Fruit fly (Drosophila melanogaster) whole organism, prepupa: ENCODE results near the gene Serinc.

Source experiments
- Blimp-1 ChIP-seq: fragments of 200-800 bp; sonication (Bioruptor generic); optimal IDR thresholded peaks from 3 replicates; lab custom pipeline; 2017; ENCODE audit warnings: missing biosample characterization, missing genetic modification characterization, mild to moderate bottlenecking, moderate library complexity, missing genetic modification reagents
- CG10631 ChIP-seq: fragments of 200-800 bp; sonication (Bioruptor generic); optimal IDR thresholded peaks from 2 replicates; lab custom pipeline; 2016; ENCODE audit warnings: missing biosample characterization, missing genetic modification characterization
- CG10669 ChIP-seq: fragments of 200-800 bp; sonication (Bioruptor generic); optimal IDR thresholded peaks from 3 replicates; lab custom pipeline; 2018; ENCODE audit warnings: missing biosample characterization, mild to moderate bottlenecking, missing genetic modification characterization, moderate library complexity
- CG11294 ChIP-seq: fragments of 200-800 bp; sonication (Bioruptor generic); IDR thresholded peaks from 2 replicates; pipeline ENCODE4 v1.3.6; 2022; ENCODE audit warnings: missing biosample characterization, missing genetic modification characterization
- CG11902 ChIP-seq: fragments of 200-800 bp; sonication (Bioruptor generic); optimal IDR thresholded peaks from 3 replicates; lab custom pipeline; 2016; ENCODE audit warnings: missing biosample characterization, missing genetic modification characterization
- CG15336 ChIP-seq: fragments of 200-800 bp; sonication (Bioruptor generic); IDR thresholded peaks from 2 replicates; pipeline ENCODE4 v1.3.6; 2022; ENCODE audit warnings: missing biosample characterization, missing genetic modification characterization
- CG1621 ChIP-seq: fragments of 200-800 bp; sonication (Bioruptor generic); optimal IDR thresholded peaks from 3 replicates; lab custom pipeline; 2018; ENCODE audit warnings: missing biosample characterization, mild to moderate bottlenecking, missing genetic modification characterization
- CG32006 ChIP-seq: fragments of 200-800 bp; sonication (Bioruptor generic); optimal IDR thresholded peaks from 3 replicates; lab custom pipeline; 2017; ENCODE audit warnings: missing biosample characterization, mild to moderate bottlenecking, missing genetic modification characterization
- CG3919 ChIP-seq: fragments of 200-800 bp; sonication (Bioruptor generic); optimal IDR thresholded peaks from 3 replicates; lab custom pipeline; 2016; ENCODE audit warnings: missing biosample characterization, missing genetic modification characterization
- CG6163 ChIP-seq: fragments of 200-800 bp; sonication (Bioruptor generic); IDR thresholded peaks from 3 replicates; pipeline ENCODE4 v1.3.6; 2022; ENCODE audit warnings: missing biosample characterization, missing genetic modification characterization
- CG6276 ChIP-seq: fragments of 200-800 bp; sonication (Bioruptor generic); optimal IDR thresholded peaks from 2 replicates; lab custom pipeline; 2017; ENCODE audit warnings: missing biosample characterization, mild to moderate bottlenecking, missing genetic modification characterization
- CG7368 ChIP-seq: fragments of 200-800 bp; sonication (Bioruptor generic); optimal IDR thresholded peaks from 3 replicates; lab custom pipeline; 2016; ENCODE audit warnings: missing biosample characterization, missing genetic modification characterization
- CG8119 ChIP-seq: fragments of 200-800 bp; sonication (Bioruptor generic); IDR thresholded peaks from 3 replicates; pipeline ENCODE4 v1.3.6; 2022; ENCODE audit warnings: missing biosample characterization, missing genetic modification characterization
- CG9139 ChIP-seq: fragments of 200-800 bp; sonication (Bioruptor generic); optimal IDR thresholded peaks from 3 replicates; lab custom pipeline; 2017; ENCODE audit warnings: missing biosample characterization, mild to moderate bottlenecking, missing genetic modification characterization
- Eip78C ChIP-seq: fragments of 200-800 bp; sonication (Bioruptor generic); peaks from one replicate; lab custom pipeline; 2016; ENCODE audit warnings: missing biosample characterization, missing genetic modification characterization
- Ets21C ChIP-seq: fragments of 200-800 bp; sonication (Bioruptor generic); optimal IDR thresholded peaks from 3 replicates; lab custom pipeline; 2016; ENCODE audit warnings: missing biosample characterization, missing genetic modification characterization
- Ets96B ChIP-seq: fragments of 200-800 bp; optimal IDR thresholded peaks from 2 replicates; lab custom pipeline; 2019; ENCODE audit warnings: missing biosample characterization, mild to moderate bottlenecking, missing genetic modification characterization, moderate library complexity
- Gug ChIP-seq: fragments of 200-800 bp; sonication (Bioruptor generic); IDR thresholded peaks from 2 replicates; pipeline ENCODE4 v1.3.6; 2022; ENCODE audit warnings: missing biosample characterization, missing genetic modification characterization
- Hr4 ChIP-seq: fragments of 200-800 bp; sonication (Bioruptor generic); optimal IDR thresholded peaks from 3 replicates; lab custom pipeline; 2016; ENCODE audit warnings: missing biosample characterization, missing genetic modification characterization
- Lpt ChIP-seq: fragments of 200-800 bp; sonication (Bioruptor generic); optimal IDR thresholded peaks from 3 replicates; lab custom pipeline; 2016; ENCODE audit warnings: missing biosample characterization, missing genetic modification characterization
- OdsH ChIP-seq: fragments of 200-800 bp; sonication (Bioruptor generic); optimal IDR thresholded peaks from 3 replicates; lab custom pipeline; 2016; ENCODE audit warnings: missing biosample characterization, missing genetic modification characterization
- Smox ChIP-seq: fragments of 200-800 bp; sonication (Bioruptor generic); optimal IDR thresholded peaks from 3 replicates; lab custom pipeline; 2016; ENCODE audit warnings: missing biosample characterization, missing genetic modification characterization
- Sox102F ChIP-seq: fragments of 200-800 bp; sonication (Bioruptor generic); optimal IDR thresholded peaks from 2 replicates; lab custom pipeline; 2016; ENCODE audit warnings: missing biosample characterization, mild to moderate bottlenecking, missing genetic modification characterization
- Sox14 ChIP-seq: fragments of 200-800 bp; sonication (Bioruptor generic); optimal IDR thresholded peaks from 3 replicates; lab custom pipeline; 2016; ENCODE audit warnings: missing biosample characterization, missing genetic modification characterization
- achi ChIP-seq: fragments of 200-800 bp; sonication (Bioruptor generic); optimal IDR thresholded peaks from 3 replicates; lab custom pipeline; 2016; ENCODE audit warnings: missing biosample characterization, missing genetic modification characterization
- dac ChIP-seq: fragments of 200-800 bp; sonication (Bioruptor generic); optimal IDR thresholded peaks from 2 replicates; lab custom pipeline; 2017; ENCODE audit warnings: missing biosample characterization, mild to moderate bottlenecking, missing genetic modification characterization
- dsx ChIP-seq: fragments of 200-800 bp; optimal IDR thresholded peaks from 3 replicates; lab custom pipeline; 2019; ENCODE audit warnings: missing biosample characterization, mild to moderate bottlenecking, missing genetic modification characterization, moderate library complexity; ENCODE audit not compliant: poor library complexity, severe bottlenecking
- eg ChIP-seq: fragments of 200-800 bp; sonication (Bioruptor generic); IDR thresholded peaks from 3 replicates; pipeline ENCODE4 v1.3.6; 2022; ENCODE audit warnings: missing biosample characterization, missing genetic modification characterization
- esn ChIP-seq: fragments of 200-800 bp; sonication (Bioruptor generic); optimal IDR thresholded peaks from 2 replicates; lab custom pipeline; 2016; ENCODE audit warnings: missing biosample characterization, mild to moderate bottlenecking, missing genetic modification characterization, moderate library complexity
- fd59A ChIP-seq: fragments of 200-800 bp; sonication (Bioruptor generic); optimal IDR thresholded peaks from 2 replicates; lab custom pipeline; 2017; ENCODE audit warnings: missing biosample characterization, mild to moderate bottlenecking, missing genetic modification characterization, missing genetic modification reagents
- fd85E ChIP-seq: fragments of 200-800 bp; sonication (Bioruptor generic); optimal IDR thresholded peaks from 3 replicates; lab custom pipeline; 2016; ENCODE audit warnings: missing biosample characterization, missing genetic modification characterization
- fkh ChIP-seq: fragments of 200-800 bp; sonication (Bioruptor generic); optimal IDR thresholded peaks from 3 replicates; lab custom pipeline; 2017; ENCODE audit warnings: missing biosample characterization, mild to moderate bottlenecking, missing genetic modification characterization, moderate library complexity
- net ChIP-seq: fragments of 200-800 bp; sonication (Bioruptor generic); optimal IDR thresholded peaks from 3 replicates; lab custom pipeline; 2016; ENCODE audit warnings: missing biosample characterization, missing genetic modification characterization
- pdm3 ChIP-seq: fragments of 200-800 bp; sonication (Bioruptor generic); optimal IDR thresholded peaks from 3 replicates; lab custom pipeline; 2016; ENCODE audit warnings: missing biosample characterization, missing genetic modification characterization
- salr ChIP-seq, 2 experiments: fragments of 200-800 bp; sonication (Bioruptor generic); optimal IDR thresholded peaks; 3 replicates each; lab custom pipeline; 2016 to 2018; ENCODE audit warnings: missing biosample characterization in 2 of 2, missing genetic modification characterization in 2 of 2, mild to moderate bottlenecking in 1 of 2
- spab ChIP-seq: fragments of 200-800 bp; sonication (Bioruptor generic); optimal IDR thresholded peaks from 2 replicates; lab custom pipeline; 2017; ENCODE audit warnings: missing biosample characterization, mild to moderate bottlenecking, missing genetic modification characterization, missing genetic modification reagents
- ss ChIP-seq, 2 experiments: fragments of 200-800 bp; sonication (Bioruptor generic); optimal IDR thresholded peaks; 2 replicates in 1 of 2; 3 replicates in 1 of 2; lab custom pipeline; 2017 to 2018; ENCODE audit warnings: mild to moderate bottlenecking in 2 of 2, missing biosample characterization in 2 of 2, missing genetic modification characterization in 2 of 2, moderate library complexity in 1 of 2
- svp ChIP-seq: fragments of 200-800 bp; sonication (Bioruptor generic); peaks from one replicate; lab custom pipeline; 2016; ENCODE audit warnings: missing biosample characterization, missing genetic modification characterization
- topi ChIP-seq: fragments of 200-800 bp; sonication (Bioruptor generic); optimal IDR thresholded peaks from 3 replicates; lab custom pipeline; 2016; ENCODE audit warnings: missing biosample characterization, missing genetic modification characterization

The Serinc gene

DNA sequence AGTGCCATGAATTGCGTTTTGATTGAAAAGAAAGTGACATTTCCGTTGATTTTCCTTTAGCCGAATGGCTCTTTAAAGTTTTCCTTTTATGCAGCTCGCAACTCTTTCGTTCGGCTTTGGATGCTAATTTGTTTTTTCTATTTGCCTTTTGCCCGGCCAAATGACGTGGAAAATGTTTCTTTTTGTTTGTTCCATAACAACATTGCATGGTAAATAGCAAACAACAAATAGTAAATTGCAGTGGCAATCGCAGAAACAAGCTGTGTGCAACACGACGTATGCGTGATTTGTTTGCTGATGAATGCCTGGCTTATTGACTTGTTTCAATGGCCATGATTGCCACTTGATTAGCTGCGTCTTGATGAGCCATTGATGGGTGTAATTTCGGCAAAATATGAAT lies 16.9 kb downstream of the Serinc start:
- TF ChIP-seq achi, result no peak
- no peak for TF ChIP-seq Ets21C (GFP tag; lab: Kevin White, UChicago)
- no peak for TF ChIP-seq Sox14 (GFP tag; lab: Kevin White, UChicago)
- no peak for TF ChIP-seq Blimp-1 (GFP tag; lab: Kevin White, UChicago)
- no peak for TF ChIP-seq dac (GFP tag; lab: Kevin White, UChicago)
- TF ChIP-seq fd85E (GFP tag; lab: Kevin White, UChicago), result no peak
- no peak for TF ChIP-seq Smox (GFP tag; lab: Kevin White, UChicago)
- TF ChIP-seq net (GFP tag; lab: Kevin White, UChicago), result no peak
- TF ChIP-seq Ets96B (tag; lab: Kevin White, UChicago), result no peak
- TF ChIP-seq topi (GFP tag; lab: Kevin White, UChicago), result no peak
- TF ChIP-seq esn (GFP tag; lab: Kevin White, UChicago), result no peak
- TF ChIP-seq CG9139 (GFP tag; lab: Kevin White, UChicago), result no peak

DNA sequence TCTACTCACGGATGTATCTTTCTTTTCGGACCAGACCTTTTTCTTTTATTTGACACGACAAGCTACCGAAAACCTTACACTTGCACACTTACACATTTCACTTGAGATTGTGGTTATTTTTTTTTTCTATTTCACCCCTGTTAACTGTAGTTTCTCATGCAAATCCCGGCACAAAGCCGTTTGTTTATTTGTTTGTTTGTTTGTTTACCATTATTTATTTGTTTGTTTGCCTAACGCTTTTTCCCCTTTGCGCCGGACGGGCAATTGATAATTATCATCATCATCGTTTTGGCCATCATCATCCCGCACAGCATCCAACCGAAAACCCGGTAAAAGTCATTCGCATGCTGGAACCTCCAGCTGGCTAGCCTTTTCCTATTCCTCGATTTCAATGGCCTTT lies 18.5 kb downstream of the Serinc start:
- TF ChIP-seq fd59A (no peak), CG1621 (tag; lab: Kevin White, UChicago) (no peak), fkh (peak; percentile 55), pdm3 (GFP tag; lab: Kevin White, UChicago) (no peak), CG11294 (GFP tag; lab: Robert Waterston, UW) (no peak), Smox (GFP tag; lab: Kevin White, UChicago) (no peak), CG7368 (no peak), CG10669 (GFP tag; lab: Kevin White, UChicago) (no peak)

- peak; percentile 41 for TF ChIP-seq fkh
- TF ChIP-seq Sox102F, result no peak
These were observed 21.0 kb downstream of the Serinc start for dm6 chr3L:16433556-16433955.

DNA sequence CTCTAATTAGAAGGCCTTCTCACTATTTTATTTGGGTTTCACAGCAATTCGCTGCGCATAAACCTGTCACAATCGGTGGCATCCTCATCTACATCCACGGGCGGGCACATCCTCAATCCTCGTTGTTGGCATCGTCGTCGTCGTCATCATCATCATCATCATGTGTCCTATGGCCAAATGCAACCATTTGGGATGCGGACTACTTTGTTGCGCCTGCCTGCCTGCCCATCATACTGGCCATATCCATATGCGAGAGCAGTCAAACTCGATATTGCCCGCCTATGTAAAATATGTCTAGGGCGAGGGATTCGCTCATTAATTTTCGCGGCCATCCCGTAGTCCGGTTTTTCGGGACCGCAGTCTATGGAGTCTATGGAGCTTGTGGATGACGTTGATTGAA lies 24.7 kb downstream of the Serinc start:
- TF ChIP-seq Eip78C (GFP tag; lab: Kevin White, UChicago) (peak; percentile 24), Gug (GFP tag; lab: Robert Waterston, UW) (no peak), CG11902 (GFP tag; lab: Kevin White, UChicago) (no peak), dsx (GFP tag; lab: Kevin White, UChicago) (peak; percentile 96)

dm6 chr3L:16442628-16443027 lies 30.1 kb downstream of the Serinc start:
- TF ChIP-seq ss (GFP tag; optimal IDR thresholded peaks at IDR 0.05; lab: Kevin White, UChicago), result no peak
- TF ChIP-seq CG11902 (GFP tag; lab: Kevin White, UChicago), result no peak
- TF ChIP-seq CG15336 (GFP tag; lab: Robert Waterston, UW), result 0 out of 2 replicates have a peak, but pooled peaks have one; percentile 21
- TF ChIP-seq CG8119 (GFP tag; lab: Robert Waterston, UW), result peak; percentile 23; the same call in 1 of the 3 replicates
- TF ChIP-seq Hr4, result peak; percentile 27
- no peak for TF ChIP-seq dsx (GFP tag; lab: Kevin White, UChicago)
- peak; percentile 54 for TF ChIP-seq CG32006 (GFP tag; lab: Kevin White, UChicago)
- TF ChIP-seq, all 60 proteins: peak for 4

DNA sequence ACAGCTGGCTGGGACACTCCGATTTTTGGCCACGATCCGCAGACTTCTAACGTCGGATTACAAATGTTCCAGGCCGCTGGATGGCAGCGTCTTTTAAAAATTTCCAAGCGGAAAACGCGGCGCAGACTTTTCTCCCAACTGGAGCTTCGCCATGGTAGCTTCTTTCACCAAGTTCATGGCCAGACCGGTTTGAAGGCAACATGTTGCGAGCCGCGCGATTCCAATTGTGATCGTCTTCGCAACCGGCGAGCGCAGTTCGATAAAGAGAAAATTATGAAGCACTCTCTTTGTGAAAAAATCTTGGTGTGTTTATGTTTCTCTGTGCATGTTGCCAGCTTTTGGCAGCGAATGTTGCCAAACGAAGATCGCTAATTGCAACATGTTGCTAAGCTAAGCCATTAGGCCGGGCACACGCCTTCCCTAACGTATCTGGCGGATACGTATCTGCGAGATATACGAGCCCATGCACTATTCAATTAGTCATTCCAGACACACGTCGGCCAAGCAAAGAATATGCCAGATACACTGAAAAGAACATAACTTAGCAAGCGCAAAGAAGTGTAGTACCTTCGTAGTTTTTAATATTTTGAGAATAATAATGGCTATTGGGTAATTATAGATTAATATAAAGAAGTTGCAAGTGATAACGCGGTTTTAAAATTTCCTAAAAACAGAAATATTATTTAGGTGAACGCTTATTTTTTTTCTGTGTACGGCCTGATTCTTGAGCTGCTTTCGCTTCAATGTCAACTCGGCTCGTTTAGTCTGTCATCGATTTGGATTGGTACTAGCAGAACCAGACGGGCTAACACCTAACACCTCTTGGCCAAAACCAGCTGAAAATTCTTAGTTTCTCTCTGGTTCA lies 39.6 kb downstream of the Serinc start, which contains the start of gene dsx-c73A:
TSS of gene dsx-c73A (minus strand) at position 72 of the 865 bp plus-strand sequence.
- TF ChIP-seq CG10631 (GFP tag; lab: Kevin White, UChicago) (peak; percentile 33), CG6276 (GFP tag; lab: Kevin White, UChicago) (peak; percentile 48), spab (GFP tag; lab: Kevin White, UChicago) (no peak), achi (peak; percentile 50), OdsH (GFP tag; lab: Kevin White, UChicago) (peak; percentile 37), eg (GFP tag; lab: Robert Waterston, UW) (peak; percentile 68), CG6163 (GFP tag; lab: Robert Waterston, UW) (peak; percentile 63; the same call in 2 of the 3 replicates), Eip78C (GFP tag; lab: Kevin White, UChicago) (peak; percentile 83), Lpt (GFP tag; lab: Kevin White, UChicago) (peak; percentile 39), CG11294 (GFP tag; lab: Robert Waterston, UW) (peak; percentile 18; the same call in 1 of the 2 replicates), Gug (GFP tag; lab: Robert Waterston, UW) (peak; percentile 39; the same call in 1 of the 2 replicates), CG1621 (tag; lab: Kevin White, UChicago) (no peak), CG15336 (GFP tag; lab: Robert Waterston, UW) (peak; percentile 79), Sox14 (GFP tag; lab: Kevin White, UChicago) (peak; percentile 48), CG8119 (GFP tag; lab: Robert Waterston, UW) (peak; percentile 51; the same call in 2 of the 3 replicates), CG3919 (GFP tag; lab: Kevin White, UChicago) (peak; percentile 55), pdm3 (GFP tag; lab: Kevin White, UChicago) (peak; percentile 8), salr (GFP tag; optimal IDR thresholded peaks at IDR 0.05; lab: Kevin White, UChicago) (peak in 1 of 2 experiments; percentile 66), svp (GFP tag; lab: Kevin White, UChicago) (no peak)
